Fruit fly (Drosophila melanogaster) whole organism, embryonic: ENCODE results near the gene CG2247.

ENCODE experiments used
- CG12071 ChIP-seq: fragments of 200-800 bp; sonication (Bioruptor generic); optimal IDR thresholded peaks from 3 replicates; lab custom pipeline; 2018; ENCODE audit warnings: missing biosample characterization, mild to moderate bottlenecking, missing genetic modification characterization
- CG12299 ChIP-seq: fragments of 200-800 bp; sonication (Bioruptor generic); optimal IDR thresholded peaks from 2 replicates; lab custom pipeline; 2018; ENCODE audit warnings: missing biosample characterization, mild to moderate bottlenecking, missing genetic modification characterization
- CG15479 ChIP-seq: fragments of 200-800 bp; sonication (Bioruptor generic); optimal IDR thresholded peaks from 3 replicates; lab custom pipeline; 2019; ENCODE audit warnings: missing biosample characterization, mild to moderate bottlenecking, missing genetic modification characterization, moderate library complexity
- CG17568 ChIP-seq: fragments of 200-800 bp; sonication (Bioruptor generic); optimal IDR thresholded peaks from 2 replicates; lab custom pipeline; 2018; ENCODE audit warnings: missing biosample characterization, mild to moderate bottlenecking, missing genetic modification characterization, moderate library complexity
- CG17612 ChIP-seq: fragments of 200-800 bp; sonication (Bioruptor generic); IDR thresholded peaks from 2 replicates; pipeline ENCODE4 v1.3.6; 2022; ENCODE audit warnings: missing biosample characterization, missing genetic modification characterization
- CG17829 ChIP-seq: fragments of 200-800 bp; optimal IDR thresholded peaks from 2 replicates; lab custom pipeline; 2019; ENCODE audit warnings: missing biosample characterization, mild to moderate bottlenecking, missing genetic modification characterization, moderate library complexity
- CG2116 ChIP-seq: fragments of 200-800 bp; sonication (Bioruptor generic); optimal IDR thresholded peaks from 3 replicates; lab custom pipeline; 2018; ENCODE audit warnings: missing biosample characterization, mild to moderate bottlenecking, missing genetic modification characterization
- CG2678 ChIP-seq: fragments of 200-800 bp; sonication (Bioruptor generic); optimal IDR thresholded peaks from 3 replicates; lab custom pipeline; 2019; ENCODE audit warnings: missing biosample characterization, mild to moderate bottlenecking, missing genetic modification characterization, moderate library complexity
- CG32772 ChIP-seq: fragments of 200-800 bp; sonication (Bioruptor generic); IDR thresholded peaks from 2 replicates; pipeline ENCODE4 v1.3.6; 2022; ENCODE audit warnings: missing biosample characterization, missing genetic modification characterization
- CG4424 ChIP-seq: fragments of 200-800 bp; sonication (Bioruptor generic); optimal IDR thresholded peaks from 3 replicates; lab custom pipeline; 2016; ENCODE audit warnings: missing biosample characterization, missing genetic modification characterization
- CG4820 ChIP-seq: fragments of 200-800 bp; sonication (Bioruptor generic); optimal IDR thresholded peaks from 3 replicates; lab custom pipeline; 2016; ENCODE audit warnings: missing biosample characterization, missing genetic modification characterization
- CG5180 ChIP-seq: fragments of 200-800 bp; sonication (Bioruptor generic); optimal IDR thresholded peaks from 3 replicates; lab custom pipeline; 2017; ENCODE audit warnings: missing biosample characterization, missing genetic modification characterization, mild to moderate bottlenecking, moderate library complexity, missing genetic modification reagents
- CG5245 ChIP-seq: fragments of 200-800 bp; sonication (Bioruptor generic); optimal IDR thresholded peaks from 3 replicates; lab custom pipeline; 2016; ENCODE audit warnings: missing biosample characterization, missing genetic modification characterization
- CG6683 ChIP-seq: fragments of 200-800 bp; sonication (Bioruptor generic); optimal IDR thresholded peaks from 2 replicates; lab custom pipeline; 2017; ENCODE audit warnings: missing biosample characterization, mild to moderate bottlenecking, missing genetic modification characterization, missing genetic modification reagents
- CG6854 ChIP-seq: fragments of 200-800 bp; sonication (Bioruptor generic); optimal IDR thresholded peaks from 3 replicates; lab custom pipeline; 2017; ENCODE audit warnings: missing biosample characterization, mild to moderate bottlenecking, missing genetic modification characterization
- CoRest ChIP-seq: fragments of 200-800 bp; sonication (Bioruptor generic); optimal IDR thresholded peaks from 3 replicates; lab custom pipeline; 2018; ENCODE audit warnings: missing biosample characterization, mild to moderate bottlenecking, missing genetic modification characterization, moderate library complexity
- D ChIP-seq, 2 experiments: fragments of 200-800 bp in 1 of 2; fragments of >200 bp in 1 of 2; sonication (Bioruptor generic) in 1 of 2; optimal IDR thresholded peaks; 2 replicates in 1 of 2; 3 replicates in 1 of 2; lab custom pipeline; 2017; ENCODE audit warnings: mild to moderate bottlenecking in 1 of 2, missing biosample characterization in 1 of 2, missing genetic modification characterization in 1 of 2, missing genetic modification reagents in 1 of 2
- D19B ChIP-seq: fragments of 200-800 bp; sonication (Bioruptor generic); optimal IDR thresholded peaks from 2 replicates; lab custom pipeline; 2017; ENCODE audit warnings: missing biosample characterization, mild to moderate bottlenecking, missing genetic modification characterization
- Drgx ChIP-seq: fragments of 200-800 bp; sonication (Bioruptor generic); IDR thresholded peaks from 2 replicates; pipeline ENCODE4 v1.3.6; 2022; ENCODE audit warnings: missing biosample characterization, missing genetic modification characterization
- GATAe ChIP-seq: fragments of 200-800 bp; sonication (Bioruptor generic); conservative IDR thresholded peaks from 2 replicates; pipeline ENCODE4 v1.3.6; 2022; ENCODE audit warnings: missing biosample characterization, missing genetic modification characterization
- Gug ChIP-seq: fragments of 200-800 bp; sonication (Bioruptor generic); IDR thresholded peaks from 4 replicates; pipeline ENCODE4 v1.3.6; 2022; ENCODE audit warnings: missing biosample characterization, missing genetic modification characterization
- Hr51 ChIP-seq, 2 experiments: fragments of 200-800 bp; sonication (Bioruptor generic); optimal IDR thresholded peaks; 2 replicates in 1 of 2; 3 replicates in 1 of 2; lab custom pipeline; 2016 to 2018; ENCODE audit warnings: missing biosample characterization in 2 of 2, missing genetic modification characterization in 2 of 2, mild to moderate bottlenecking in 1 of 2, moderate library complexity in 1 of 2
- Hr78 ChIP-seq, 2 experiments: fragments of 200-800 bp in 1 of 2; fragments of >200 bp in 1 of 2; sonication (Bioruptor generic) in 1 of 2; optimal IDR thresholded peaks; 2 replicates each; lab custom pipeline; 2017 to 2019; ENCODE audit warnings: missing biosample characterization in 2 of 2, missing genetic modification characterization in 2 of 2, mild to moderate bottlenecking in 1 of 2, moderate library complexity in 1 of 2
- Lhr ChIP-seq: fragments of 200-800 bp; sonication (Bioruptor generic); optimal IDR thresholded peaks from 3 replicates; lab custom pipeline; 2017; ENCODE audit warnings: mild to moderate bottlenecking, missing biosample characterization, missing genetic modification reagents, missing genetic modification characterization
- Oli ChIP-seq: fragments of 200-800 bp; sonication (Bioruptor generic); optimal IDR thresholded peaks from 2 replicates; lab custom pipeline; 2018; ENCODE audit warnings: missing biosample characterization, mild to moderate bottlenecking, missing genetic modification characterization, moderate library complexity
- Ptx1 ChIP-seq: fragments of 200-800 bp; sonication (Bioruptor generic); IDR thresholded peaks from 2 replicates; pipeline ENCODE4 v1.3.6; 2022; ENCODE audit warnings: missing biosample characterization, missing genetic modification characterization
- Sry-β ChIP-seq: fragments of 200-800 bp; sonication (Bioruptor generic); optimal IDR thresholded peaks from 2 replicates; lab custom pipeline; 2018; ENCODE audit warnings: missing biosample characterization, mild to moderate bottlenecking, missing genetic modification characterization, moderate library complexity
- Usf ChIP-seq: fragments of 200-800 bp; sonication (Bioruptor generic); optimal IDR thresholded peaks from 2 replicates; lab custom pipeline; 2017; ENCODE audit warnings: missing genotype, missing biosample characterization, missing genetic modification characterization
- abd-A ChIP-seq: fragments of 200-800 bp; sonication (Bioruptor generic); optimal IDR thresholded peaks from 3 replicates; lab custom pipeline; 2019; ENCODE audit warnings: missing biosample characterization, mild to moderate bottlenecking, missing genetic modification characterization, moderate library complexity
- ase ChIP-seq: fragments of 200-800 bp; sonication (Bioruptor generic); IDR thresholded peaks from 3 replicates; pipeline ENCODE4 v1.3.6; 2022; ENCODE audit warnings: missing biosample characterization, missing genetic modification characterization
- bab2 ChIP-seq: fragments of 200-800 bp; sonication (Bioruptor generic); optimal IDR thresholded peaks from 2 replicates; lab custom pipeline; 2016; ENCODE audit warnings: missing biosample characterization, missing genetic modification characterization
- cwo ChIP-seq: fragments of 200-800 bp; sonication (Bioruptor generic); optimal IDR thresholded peaks from 3 replicates; lab custom pipeline; 2017; ENCODE audit warnings: missing biosample characterization, missing genetic modification characterization, mild to moderate bottlenecking, moderate library complexity, missing genetic modification reagents
- danr ChIP-seq: fragments of 200-800 bp; sonication (Bioruptor generic); IDR thresholded peaks from 2 replicates; pipeline ENCODE4 v1.3.6; 2022; ENCODE audit warnings: missing biosample characterization, missing genetic modification characterization
- dimm ChIP-seq: fragments of 200-800 bp; sonication (Bioruptor generic); IDR thresholded peaks from 2 replicates; pipeline ENCODE4 v1.3.6; 2022; ENCODE audit warnings: missing biosample characterization, missing genetic modification characterization
- dmrt99B ChIP-seq: fragments of 200-800 bp; sonication (Bioruptor generic); optimal IDR thresholded peaks from 2 replicates; lab custom pipeline; 2018; ENCODE audit warnings: missing biosample characterization, mild to moderate bottlenecking, missing genetic modification characterization, moderate library complexity
- fd102C ChIP-seq: fragments of 200-800 bp; sonication (Bioruptor generic); optimal IDR thresholded peaks from 2 replicates; lab custom pipeline; 2018; ENCODE audit warnings: missing biosample characterization, mild to moderate bottlenecking, missing genetic modification characterization, moderate library complexity
- gfzf ChIP-seq: fragments of 200-800 bp; sonication (Bioruptor generic); optimal IDR thresholded peaks from 2 replicates; lab custom pipeline; 2016; ENCODE audit warnings: missing biosample characterization, mild to moderate bottlenecking, missing genetic modification characterization, moderate library complexity
- mam ChIP-seq: fragments of 200-800 bp; sonication (Bioruptor generic); optimal IDR thresholded peaks from 3 replicates; lab custom pipeline; 2016; ENCODE audit warnings: missing biosample characterization, missing genetic modification characterization
- oc ChIP-seq: fragments of 200-800 bp; sonication (Bioruptor generic); optimal IDR thresholded peaks from 2 replicates; lab custom pipeline; 2018; ENCODE audit warnings: missing biosample characterization, mild to moderate bottlenecking, missing genetic modification characterization, moderate library complexity
- schlank ChIP-seq: fragments of 200-800 bp; sonication (Bioruptor generic); optimal IDR thresholded peaks from 2 replicates; lab custom pipeline; 2018; ENCODE audit warnings: missing biosample characterization, mild to moderate bottlenecking, missing genetic modification characterization
- shn ChIP-seq: fragments of 200-800 bp; sonication (Bioruptor generic); optimal IDR thresholded peaks from 3 replicates; lab custom pipeline; 2016; ENCODE audit warnings: missing biosample characterization, missing genetic modification characterization
- trem ChIP-seq: fragments of 200-800 bp; optimal IDR thresholded peaks from 3 replicates; lab custom pipeline; 2019; ENCODE audit warnings: missing biosample characterization, mild to moderate bottlenecking, missing genetic modification characterization, moderate library complexity
- zfh2 ChIP-seq: fragments of 200-800 bp; sonication (Bioruptor generic); optimal IDR thresholded peaks from 2 replicates; lab custom pipeline; 2016; ENCODE audit warnings: missing biosample characterization, missing genetic modification characterization

The CG2247 gene

dm6 chrX:11578841-11579240, 32.6 kb downstream of the CG2247 start (continued):
- TF ChIP-seq CG12071 (GFP tag; lab: Kevin White, UChicago) (no peak), CG6854 (GFP tag; lab: Kevin White, UChicago) (no peak), D (optimal IDR thresholded peaks at IDR 0.05; lab: Kevin White, UChicago) (no peak), D (GFP tag; optimal IDR thresholded peaks at IDR 0.05; lab: Kevin White, UChicago) (no peak), CG6683 (no peak), bab2 (GFP tag; lab: Kevin White, UChicago) (no peak), dmrt99B (no peak), CG4424 (no peak), Ptx1 (GFP tag; lab: Robert Waterston, UW) (no peak), CG2678 (tag; lab: Kevin White, UChicago) (no peak), Hr51 (GFP tag; optimal IDR thresholded peaks at IDR 0.05; lab: Kevin White, UChicago) (no peak), CG17568 (no peak), oc (tag; lab: Kevin White, UChicago) (no peak), dimm (GFP tag; lab: Robert Waterston, UW) (no peak), Drgx (GFP tag; lab: Robert Waterston, UW) (no peak), CG5180 (GFP tag; lab: Kevin White, UChicago) (no peak), fd102C (no peak), trem (tag; lab: Kevin White, UChicago) (peak; percentile 43), Usf (GFP tag; lab: Kevin White, UChicago) (no peak), GATAe (no peak), CG2116 (GFP tag; lab: Kevin White, UChicago) (no peak), gfzf (GFP tag; lab: Kevin White, UChicago) (peak; percentile 89), cwo (GFP tag; lab: Kevin White, UChicago) (no peak), abd-A (no peak), ase (GFP tag; lab: Robert Waterston, UW) (no peak), Lhr (GFP tag; lab: Kevin White, UChicago) (peak; percentile 95), danr (GFP tag; lab: Robert Waterston, UW) (no peak), CoRest (tag; lab: Kevin White, UChicago) (peak; percentile 17), mam (GFP tag; lab: Kevin White, UChicago) (no peak), Hr78 (GFP tag; optimal IDR thresholded peaks at IDR 0.05; lab: Kevin White, UChicago) (no peak), zfh2 (no peak), CG17612 (GFP tag; lab: Robert Waterston, UW) (no peak), Gug (GFP tag; lab: Robert Waterston, UW) (no peak), shn (GFP tag; lab: Kevin White, UChicago) (no peak), CG5245 (no peak), CG4820 (GFP tag; lab: Kevin White, UChicago) (no peak), Sry-β (GFP tag; lab: Kevin White, UChicago) (peak; percentile 41), CG32772 (GFP tag; lab: Robert Waterston, UW) (no peak), CG15479 (GFP tag; lab: Kevin White, UChicago) (no peak), Oli (tag; lab: Kevin White, UChicago) (no peak), CG12299 (tag; lab: Kevin White, UChicago) (no peak), schlank (tag; lab: Kevin White, UChicago) (no peak), D19B (GFP tag; lab: Kevin White, UChicago) (no peak), CG17829 (tag; lab: Kevin White, UChicago) (no peak)
- TF ChIP-seq, all 482 proteins: peak for 57
